Worm (Caenorhabditis elegans): ENCODE measurements around the gene glc-4.

- no peak for TF ChIP-seq mdl-1 (tag; optimal IDR thresholded peaks at IDR 0.05)
- no peak for TF ChIP-seq aly-2 (tag; optimal IDR thresholded peaks at IDR 0.05)
- TF ChIP-seq Y55F3AM.14 (GFP tag; optimal IDR thresholded peaks at IDR 0.05) = no peak
- TF ChIP-seq unc-62 (GFP tag; optimal IDR thresholded peaks at IDR 0.05) = no peak
- no peak for TF ChIP-seq ztf-4 (tag; optimal IDR thresholded peaks at IDR 0.05)
- TF ChIP-seq nhr-11 (tag; optimal IDR thresholded peaks at IDR 0.05) = no peak
- TF ChIP-seq nhr-12 (tag; optimal IDR thresholded peaks at IDR 0.05) = no peak
- no peak for TF ChIP-seq lin-13 (GFP tag; optimal IDR thresholded peaks at IDR 0.05)
- TF ChIP-seq peb-1 (tag; optimal IDR thresholded peaks at IDR 0.05) = no peak
- no peak for TF ChIP-seq lin-11 (tag; optimal IDR thresholded peaks at IDR 0.05)
- no peak for TF ChIP-seq nhr-23 (tag; optimal IDR thresholded peaks at IDR 0.05)
- TF ChIP-seq egl-27 (tag; optimal IDR thresholded peaks at IDR 0.05) = no peak
- no peak for TF ChIP-seq R02D3.7 (tag; optimal IDR thresholded peaks at IDR 0.05)
- TF ChIP-seq elt-3 (tag; optimal IDR thresholded peaks at IDR 0.05) = no peak
Measured at ce11 chrII:7196040-7196439, 21.3 kb upstream of the glc-4 start, which contains the start of gene maoc-1.
